Worm (Caenorhabditis elegans) whole organism, late embryonic: ENCODE data around the gene Y25C1A.13.

Experiments
- C38D4.7 ChIP-seq: fragments of 200-800 bp; sonication (Bioruptor generic); optimal IDR thresholded peaks from 2 replicates; lab custom pipeline; 2018; ENCODE audit warnings: mild to moderate bottlenecking, missing genetic modification characterization, moderate library complexity, missing compliant biosample characterization
- F13H6.1 ChIP-seq: sonication (generic microtip); optimal IDR thresholded peaks from 2 replicates; lab custom pipeline; 2016; ENCODE audit warnings: missing genetic modification characterization, missing compliant biosample characterization
- K02D7.2 ChIP-seq: sonication (generic microtip); optimal IDR thresholded peaks from 2 replicates; lab custom pipeline; 2017; ENCODE audit warnings: mild to moderate bottlenecking, missing genetic modification characterization, missing compliant biosample characterization
- K09A11.1 ChIP-seq: sonication (generic microtip); optimal IDR thresholded peaks from 2 replicates; lab custom pipeline; 2017; ENCODE audit warnings: antibody characterized with exemption, mild to moderate bottlenecking, missing genetic modification characterization, missing compliant biosample characterization; ENCODE audit not compliant: insufficient read depth
- Y22D7AL.16 ChIP-seq: sonication (generic microtip); optimal IDR thresholded peaks from 2 replicates; lab custom pipeline; 2016; ENCODE audit warnings: missing genetic modification characterization, missing compliant biosample characterization
- ceh-18 ChIP-seq: sonication (generic microtip); optimal IDR thresholded peaks from 2 replicates; lab custom pipeline; 2016; ENCODE audit warnings: missing genetic modification characterization, missing compliant biosample characterization
- ceh-31 ChIP-seq: sonication (generic microtip); optimal IDR thresholded peaks from 2 replicates; lab custom pipeline; 2016; ENCODE audit warnings: missing genetic modification characterization, missing compliant biosample characterization
- ceh-34 ChIP-seq: sonication (generic microtip); optimal IDR thresholded peaks from 2 replicates; lab custom pipeline; 2016; ENCODE audit warnings: mild to moderate bottlenecking, missing genetic modification characterization, missing compliant biosample characterization
- ceh-48 ChIP-seq: sonication (generic microtip); optimal IDR thresholded peaks from 2 replicates; lab custom pipeline; 2016; ENCODE audit warnings: missing genetic modification characterization, inconsistent platforms, missing compliant biosample characterization
- ceh-9 ChIP-seq: sonication (generic microtip); optimal IDR thresholded peaks from 2 replicates; lab custom pipeline; 2016; ENCODE audit warnings: mild to moderate bottlenecking, missing genetic modification characterization, inconsistent platforms, missing compliant biosample characterization
- che-1 ChIP-seq: sonication (generic microtip); optimal IDR thresholded peaks from 2 replicates; lab custom pipeline; 2016; ENCODE audit warnings: mild to moderate bottlenecking, missing genetic modification characterization, missing compliant biosample characterization
- dve-1 ChIP-seq: sonication (generic microtip); optimal IDR thresholded peaks from 2 replicates; lab custom pipeline; 2017; ENCODE audit warnings: antibody characterized with exemption, mild to moderate bottlenecking, missing genetic modification characterization, missing compliant biosample characterization
- ets-4 ChIP-seq: sonication (generic microtip); optimal IDR thresholded peaks from 2 replicates; lab custom pipeline; 2016; ENCODE audit warnings: missing genetic modification characterization, missing compliant biosample characterization
- eyg-1 ChIP-seq: sonication (generic microtip); optimal IDR thresholded peaks from 2 replicates; lab custom pipeline; 2016; ENCODE audit warnings: missing genotype, missing genetic modification characterization, missing compliant biosample characterization
- fax-1 ChIP-seq: sonication (generic microtip); optimal IDR thresholded peaks from 2 replicates; lab custom pipeline; 2016; ENCODE audit warnings: missing genotype, missing genetic modification characterization, missing compliant biosample characterization
- fkh-10 ChIP-seq: fragments of 150-350 bp; optimal IDR thresholded peaks from 2 replicates; lab custom pipeline; 2014; ENCODE audit warnings: missing biosample characterization, missing genetic modification reagents, missing genetic modification characterization
- hlh-13 ChIP-seq: fragments of 200-800 bp; sonication (Bioruptor generic); optimal IDR thresholded peaks from 2 replicates; lab custom pipeline; 2018; ENCODE audit warnings: mild to moderate bottlenecking, missing genetic modification characterization, missing compliant biosample characterization
- hlh-6 ChIP-seq: sonication (generic microtip); optimal IDR thresholded peaks from 2 replicates; lab custom pipeline; 2016; ENCODE audit warnings: missing genotype, missing genetic modification characterization, missing compliant biosample characterization
- lim-6 ChIP-seq: sonication (generic microtip); optimal IDR thresholded peaks from 2 replicates; lab custom pipeline; 2016; ENCODE audit warnings: missing genetic modification characterization, missing compliant biosample characterization
- lin-11 ChIP-seq: fragments of 200-800 bp; sonication (Bioruptor generic); optimal IDR thresholded peaks from 2 replicates; lab custom pipeline; 2018; ENCODE audit warnings: mild to moderate bottlenecking, missing genetic modification characterization, missing compliant biosample characterization
- madf-2 ChIP-seq: sonication (generic microtip); optimal IDR thresholded peaks from 2 replicates; lab custom pipeline; 2017; ENCODE audit warnings: missing genetic modification characterization, missing compliant biosample characterization
- nhr-11 ChIP-seq: fragments of 150-350 bp; optimal IDR thresholded peaks from 2 replicates; lab custom pipeline; 2014; ENCODE audit warnings: missing biosample characterization, missing genetic modification characterization
- nhr-232 ChIP-seq: sonication (generic microtip); optimal IDR thresholded peaks from 2 replicates; lab custom pipeline; 2016; ENCODE audit warnings: missing genetic modification characterization, missing compliant biosample characterization
- odd-2 ChIP-seq: sonication (generic microtip); optimal IDR thresholded peaks from 2 replicates; lab custom pipeline; 2017; ENCODE audit warnings: antibody characterized with exemption, mild to moderate bottlenecking, missing genetic modification characterization, missing compliant biosample characterization
- pat-9 ChIP-seq: fragments of 200-800 bp; sonication (Bioruptor generic); optimal IDR thresholded peaks from 2 replicates; lab custom pipeline; 2018; ENCODE audit warnings: mild to moderate bottlenecking, missing genetic modification characterization, moderate library complexity, missing compliant biosample characterization
- pax-1 ChIP-seq: fragments of 150-350 bp; optimal IDR thresholded peaks from 2 replicates; lab custom pipeline; 2014; ENCODE audit warnings: missing biosample characterization, missing genetic modification characterization
- pha-2 ChIP-seq: sonication (generic microtip); optimal IDR thresholded peaks from 2 replicates; lab custom pipeline; 2017; ENCODE audit warnings: mild to moderate bottlenecking, missing genetic modification characterization, missing compliant biosample characterization
- pha-4 ChIP-seq: fragments of 150-350 bp; optimal IDR thresholded peaks from 2 replicates; lab custom pipeline; 2018; ENCODE audit warnings: missing biosample characterization, missing genetic modification reagents, missing genetic modification characterization
- pros-1 ChIP-seq: fragments of 150-350 bp; optimal IDR thresholded peaks from 2 replicates; lab custom pipeline; 2014; ENCODE audit warnings: missing biosample characterization, missing genetic modification reagents, missing genetic modification characterization
- ref-2 ChIP-seq: sonication (generic microtip); optimal IDR thresholded peaks from 2 replicates; lab custom pipeline; 2016; ENCODE audit warnings: missing genetic modification characterization, missing compliant biosample characterization
- sox-2 ChIP-seq: fragments of 200-800 bp; sonication (Bioruptor generic); IDR thresholded peaks from 2 replicates; pipeline ENCODE4 v1.3.6; 2022; ENCODE audit warnings: missing genetic modification reagents, missing genetic modification characterization, missing compliant biosample characterization
- tbx-2 ChIP-seq: sonication (generic microtip); optimal IDR thresholded peaks from 2 replicates; lab custom pipeline; 2016; ENCODE audit warnings: missing genetic modification characterization, missing compliant biosample characterization
- tbx-7 ChIP-seq: sonication (generic microtip); optimal IDR thresholded peaks from 2 replicates; lab custom pipeline; 2016; ENCODE audit warnings: missing genotype, missing genetic modification characterization, missing compliant biosample characterization
- unc-42 ChIP-seq: sonication (generic microtip); optimal IDR thresholded peaks from 2 replicates; lab custom pipeline; 2016; ENCODE audit warnings: missing genotype, missing genetic modification characterization, missing compliant biosample characterization
- unc-55 ChIP-seq: sonication (generic microtip); optimal IDR thresholded peaks from 2 replicates; lab custom pipeline; 2017; ENCODE audit warnings: missing biosample characterization, missing genetic modification reagents, missing genetic modification characterization
- zip-5 ChIP-seq: sonication (generic microtip); optimal IDR thresholded peaks from 2 replicates; lab custom pipeline; 2016; ENCODE audit warnings: missing genetic modification characterization, missing compliant biosample characterization

Y25C1A.13 gene

ce11 chrII:3151615-3152014 is 40.6 kb upstream of the Y25C1A.13 start, which contains the start of the genes T10D4.14 and T10D4.19:
Gene T10D4.14, minus strand, starts transcription at chrII:3151715.
Gene T10D4.19, plus strand, starts transcription at chrII:3151918.
- TF ChIP-seq ref-2 (tag; lab: Kevin White, UChicago) (no peak), ceh-18 (tag; lab: Kevin White, UChicago) (no peak), pat-9 (tag; lab: Kevin White, UChicago) (no peak), tbx-7 (no peak), tbx-2 (tag; lab: Kevin White, UChicago) (no peak), pha-2 (tag; lab: Kevin White, UChicago) (no peak), pros-1 (tag; lab: Kevin White, UChicago) (no peak), lin-11 (tag; lab: Kevin White, UChicago) (no peak), ets-4 (tag; lab: Kevin White, UChicago) (no peak), F13H6.1 (no peak), lim-6 (tag; lab: Kevin White, UChicago) (no peak), madf-2 (tag; lab: Kevin White, UChicago) (no peak), fax-1 (tag; lab: Kevin White, UChicago) (no peak), ceh-48 (tag; lab: Kevin White, UChicago) (no peak), K02D7.2 (tag; lab: Kevin White, UChicago) (no peak), K09A11.1 (tag; lab: Kevin White, UChicago) (no peak), unc-42 (tag; lab: Kevin White, UChicago) (no peak), pax-1 (no peak), che-1 (no peak), hlh-6 (tag; lab: Kevin White, UChicago) (no peak)

- TF ChIP-seq pha-4 (no peak), ceh-34 (tag; lab: Kevin White, UChicago) (no peak), fkh-10 (GFP tag; lab: Kevin White, UChicago) (no peak), ceh-48 (tag; lab: Kevin White, UChicago) (no peak), lin-11 (tag; lab: Kevin White, UChicago) (no peak), pax-1 (no peak), Y22D7AL.16 (tag; lab: Kevin White, UChicago) (no peak), nhr-232 (tag; lab: Kevin White, UChicago) (no peak), ceh-31 (tag; lab: Kevin White, UChicago) (no peak), dve-1 (tag; lab: Kevin White, UChicago) (no peak), hlh-13 (GFP tag; lab: Kevin White, UChicago) (no peak), nhr-11 (tag; lab: Kevin White, UChicago) (no peak), sox-2 (no peak), K09A11.1 (tag; lab: Kevin White, UChicago) (no peak), zip-5 (tag; lab: Kevin White, UChicago) (no peak), odd-2 (tag; lab: Kevin White, UChicago) (no peak), eyg-1 (tag; lab: Kevin White, UChicago) (no peak)
Observed at ce11 chrII:3149521-3150190, 38.6 kb upstream of the Y25C1A.13 start, which contains the start of the genes T10D4.11 and T10D4.1. Gene T10D4.11, minus strand, starts transcription at chrII:3149621. Gene T10D4.1, plus strand, starts transcription at chrII:3150140.

ce11 chrII:3148404-3148803 is 37.4 kb upstream of the Y25C1A.13 start:
- TF ChIP-seq unc-55: no peak
- no peak for TF ChIP-seq C38D4.7 (GFP tag; lab: Kevin White, UChicago)
- no peak for TF ChIP-seq F13H6.1
- TF ChIP-seq sox-2: no peak
- TF ChIP-seq madf-2 (tag; lab: Kevin White, UChicago): no peak
- TF ChIP-seq ceh-18 (tag; lab: Kevin White, UChicago): no peak
- TF ChIP-seq ceh-9 (tag; lab: Kevin White, UChicago): no peak
- no peak for TF ChIP-seq K02D7.2 (tag; lab: Kevin White, UChicago)
- TF ChIP-seq, all 69 proteins: peak for 0
